Fruit fly (Drosophila melanogaster) S2 (cell line): ENCODE results near the gene CG14020.

Source experiments
- CG8478 ChIP-seq: fragments of >200 bp; optimal IDR thresholded peaks from 2 replicates; lab custom pipeline; 2018
- CTCF ChIP-seq, 2 experiments: fragments of >200 bp; optimal IDR thresholded peaks; 2 replicates each; lab custom pipeline; 2018

- TF ChIP-seq CG8478 = no peak
- no peak for TF ChIP-seq CTCF (optimal IDR thresholded peaks at IDR 0.05; lab: Kevin White, UChicago)
These were observed 36.2 kb downstream of the CG14020 start, which contains the start of the genes CG14013 and CG14017 for dm6 chr2L:5553750-5554149.
